Fruit fly (Drosophila melanogaster) whole organism, pupa: ENCODE results near the gene CG15169.

Experiments used
- CG10348 ChIP-seq: fragments of 200-800 bp; sonication (Bioruptor generic); IDR thresholded peaks from 2 replicates; pipeline ENCODE4 v1.3.6; 2022; ENCODE audit warnings: missing biosample characterization, missing genetic modification characterization
- CG12605 ChIP-seq: fragments of 200-800 bp; sonication (Bioruptor generic); IDR thresholded peaks from 2 replicates; pipeline ENCODE4 v1.3.6; 2022; ENCODE audit warnings: missing biosample characterization, missing genetic modification characterization
- CG13204 ChIP-seq: fragments of 200-800 bp; sonication (Bioruptor generic); optimal IDR thresholded peaks from 2 replicates; lab custom pipeline; 2018; ENCODE audit warnings: missing biosample characterization, mild to moderate bottlenecking, missing genetic modification characterization, moderate library complexity
- CG14655 ChIP-seq: fragments of 200-800 bp; sonication (Bioruptor generic); optimal IDR thresholded peaks from 3 replicates; lab custom pipeline; 2017; ENCODE audit warnings: mild to moderate bottlenecking, missing biosample characterization, missing genetic modification reagents, missing genetic modification characterization
- CG15710 ChIP-seq: fragments of 200-800 bp; sonication (Bioruptor generic); optimal IDR thresholded peaks from 2 replicates; lab custom pipeline; 2018; ENCODE audit warnings: missing biosample characterization, mild to moderate bottlenecking, missing genetic modification characterization, moderate library complexity
- CG17806 ChIP-seq: fragments of 200-800 bp; sonication (Bioruptor generic); optimal IDR thresholded peaks from 2 replicates; lab custom pipeline; 2018; ENCODE audit warnings: missing biosample characterization, mild to moderate bottlenecking, missing genetic modification characterization, moderate library complexity
- CG32121 ChIP-seq: fragments of 200-800 bp; sonication (Bioruptor generic); IDR thresholded peaks from 2 replicates; pipeline ENCODE4 v1.3.6; 2022; ENCODE audit warnings: missing biosample characterization, missing genetic modification characterization
- CG34367 ChIP-seq: fragments of 200-800 bp; sonication (Bioruptor generic); optimal IDR thresholded peaks from 2 replicates; lab custom pipeline; 2018; ENCODE audit warnings: missing biosample characterization, mild to moderate bottlenecking, missing genetic modification characterization
- CG4496 ChIP-seq: fragments of 200-800 bp; sonication (Bioruptor generic); IDR thresholded peaks from 3 replicates; pipeline ENCODE4 v1.3.6; 2022; ENCODE audit warnings: missing biosample characterization, missing genetic modification characterization
- CG8159 ChIP-seq: fragments of 200-800 bp; sonication (Bioruptor generic); optimal IDR thresholded peaks from 3 replicates; lab custom pipeline; 2018; ENCODE audit warnings: missing biosample characterization, mild to moderate bottlenecking, missing genetic modification characterization, moderate library complexity
- CG8301 ChIP-seq: fragments of 200-800 bp; sonication (Bioruptor generic); optimal IDR thresholded peaks from 2 replicates; lab custom pipeline; 2018; ENCODE audit warnings: missing biosample characterization, mild to moderate bottlenecking, missing genetic modification characterization
- CG9948 ChIP-seq: fragments of 200-800 bp; sonication (Bioruptor generic); optimal IDR thresholded peaks from 2 replicates; lab custom pipeline; 2018; ENCODE audit warnings: missing biosample characterization, mild to moderate bottlenecking, missing genetic modification characterization, moderate library complexity
- D1 ChIP-seq: fragments of 200-800 bp; sonication (Bioruptor generic); optimal IDR thresholded peaks from 2 replicates; lab custom pipeline; 2018; ENCODE audit warnings: missing biosample characterization, mild to moderate bottlenecking, missing genetic modification characterization, moderate library complexity
- EcR ChIP-seq: fragments of 200-800 bp; sonication (Bioruptor generic); optimal IDR thresholded peaks from 3 replicates; lab custom pipeline; 2019; ENCODE audit warnings: missing biosample characterization, missing genetic modification characterization, mild to moderate bottlenecking, moderate library complexity, missing genetic modification reagents
- Ets98B ChIP-seq: fragments of 200-800 bp; sonication (Bioruptor generic); IDR thresholded peaks from 2 replicates; pipeline ENCODE4 v1.3.6; 2022; ENCODE audit warnings: missing biosample characterization, missing genetic modification characterization
- Pif1A ChIP-seq: fragments of 200-800 bp; sonication (Bioruptor generic); optimal IDR thresholded peaks from 3 replicates; lab custom pipeline; 2016; ENCODE audit warnings: missing biosample characterization, missing genetic modification characterization
- Pif1B ChIP-seq: fragments of 200-800 bp; sonication (Bioruptor generic); optimal IDR thresholded peaks from 3 replicates; lab custom pipeline; 2016; ENCODE audit warnings: missing biosample characterization, missing genetic modification characterization
- Snoo ChIP-seq: fragments of 200-800 bp; sonication (Bioruptor generic); optimal IDR thresholded peaks from 3 replicates; lab custom pipeline; 2017; ENCODE audit warnings: missing biosample characterization, mild to moderate bottlenecking, missing genetic modification characterization, inconsistent platforms
- fd96Ca ChIP-seq: fragments of 200-800 bp; sonication (Bioruptor generic); IDR thresholded peaks from 3 replicates; pipeline ENCODE4 v1.3.6; 2022; ENCODE audit warnings: missing biosample characterization, missing genetic modification characterization
- gl ChIP-seq: fragments of 200-800 bp; sonication (Bioruptor generic); optimal IDR thresholded peaks from 2 replicates; lab custom pipeline; 2018; ENCODE audit warnings: missing biosample characterization, mild to moderate bottlenecking, missing genetic modification characterization
- rn ChIP-seq: fragments of 200-800 bp; sonication (Bioruptor generic); IDR thresholded peaks from 2 replicates; pipeline ENCODE4 v1.3.6; 2022; ENCODE audit warnings: missing biosample characterization, missing genetic modification characterization

The CG15169 gene

DNA sequence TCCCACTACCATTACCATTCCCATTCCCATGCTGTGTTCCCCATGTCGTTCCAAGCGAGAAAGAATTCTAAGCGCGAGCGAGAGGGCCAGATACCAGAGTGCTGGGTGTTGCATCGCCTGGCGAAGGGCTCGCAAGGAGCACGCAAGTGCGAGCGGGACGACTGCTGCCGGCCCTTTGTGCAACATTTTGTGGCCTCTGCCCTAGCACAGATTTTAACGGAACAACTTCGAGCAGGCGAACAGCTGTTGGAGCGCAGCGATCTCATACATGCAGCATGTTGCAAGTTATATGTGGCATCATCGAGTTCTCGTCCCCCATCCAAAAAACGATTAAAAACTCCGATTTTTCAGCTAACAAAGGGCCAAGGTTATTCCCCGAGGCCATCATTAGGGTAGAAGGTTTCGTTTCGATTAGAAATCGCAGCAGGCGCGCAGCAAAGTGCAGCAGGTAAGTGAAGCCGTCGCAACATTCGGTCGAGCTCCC lies 43.3 kb upstream of the CG15169 start:
- TF ChIP-seq EcR (peak; percentile 86), Ets98B (GFP tag; lab: Robert Waterston, UW) (no peak), CG12605 (GFP tag; lab: Robert Waterston, UW) (no peak), Pif1A (GFP tag; lab: Kevin White, UChicago) (no peak), CG32121 (GFP tag; lab: Robert Waterston, UW) (peak; percentile 15; the same call in 1 of the 2 replicates)

DNA sequence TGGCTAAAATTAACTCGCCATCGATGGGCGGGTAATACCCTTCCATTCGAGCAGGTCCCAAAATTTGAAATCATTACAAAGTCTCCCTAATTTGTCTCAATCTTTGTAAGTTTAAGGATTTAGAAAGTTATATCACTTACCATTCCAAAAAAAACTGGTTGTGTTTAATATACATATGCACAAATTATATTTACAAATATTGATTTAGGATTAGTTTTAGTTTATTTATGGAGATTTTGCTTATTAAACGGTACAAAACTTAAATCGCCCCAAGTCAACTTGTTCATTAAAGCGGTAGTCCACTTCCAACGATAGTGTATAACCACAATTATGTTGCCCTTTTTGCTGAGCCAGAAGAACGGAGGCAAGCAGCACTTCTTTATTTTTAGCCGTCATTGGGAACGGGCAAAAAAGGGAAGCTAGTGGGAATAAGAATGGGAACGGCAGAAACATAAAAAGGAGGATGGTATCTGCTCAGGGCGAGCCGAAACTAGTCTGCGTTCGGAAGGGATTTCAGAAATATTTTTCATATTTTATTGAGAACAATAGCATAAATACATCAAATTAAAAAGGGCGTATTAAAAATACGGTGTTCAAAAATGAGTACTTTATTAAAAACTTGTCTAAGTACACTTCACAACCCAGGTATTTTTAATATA lies 42.6 kb upstream of the CG15169 start:
- TF ChIP-seq CG32121 (GFP tag; lab: Robert Waterston, UW) (0 out of 2 replicates have a peak, but pooled peaks have one; percentile 37), CG9948 (peak; percentile 90), CG4496 (GFP tag; lab: Robert Waterston, UW) (peak; percentile 80), Pif1A (GFP tag; lab: Kevin White, UChicago) (peak; percentile 82), CG8301 (tag; lab: Kevin White, UChicago) (peak; percentile 81), CG12605 (GFP tag; lab: Robert Waterston, UW) (peak; percentile 42; the same call in 1 of the 2 replicates), CG34367 (tag; lab: Kevin White, UChicago) (peak; percentile 86), EcR (no peak), fd96Ca (peak; percentile 15; the same call in 1 of the 3 replicates), gl (tag; lab: Kevin White, UChicago) (peak; percentile 54), rn (GFP tag; lab: Robert Waterston, UW) (peak; percentile 50; the same call in 1 of the 2 replicates), CG17806 (peak; percentile 82), Pif1B (GFP tag; lab: Kevin White, UChicago) (peak; percentile 83), Snoo (peak; percentile 75), CG13204 (GFP tag; lab: Kevin White, UChicago) (peak; percentile 80), CG8159 (tag; lab: Kevin White, UChicago) (peak; percentile 90), Ets98B (GFP tag; lab: Robert Waterston, UW) (peak; percentile 30; the same call in 1 of the 2 replicates), CG14655 (GFP tag; lab: Kevin White, UChicago) (peak; percentile 91), CG15710 (tag; lab: Kevin White, UChicago) (peak; percentile 94), D1 (tag; lab: Kevin White, UChicago) (peak; percentile 69), CG10348 (GFP tag; lab: Robert Waterston, UW) (no peak)

DNA sequence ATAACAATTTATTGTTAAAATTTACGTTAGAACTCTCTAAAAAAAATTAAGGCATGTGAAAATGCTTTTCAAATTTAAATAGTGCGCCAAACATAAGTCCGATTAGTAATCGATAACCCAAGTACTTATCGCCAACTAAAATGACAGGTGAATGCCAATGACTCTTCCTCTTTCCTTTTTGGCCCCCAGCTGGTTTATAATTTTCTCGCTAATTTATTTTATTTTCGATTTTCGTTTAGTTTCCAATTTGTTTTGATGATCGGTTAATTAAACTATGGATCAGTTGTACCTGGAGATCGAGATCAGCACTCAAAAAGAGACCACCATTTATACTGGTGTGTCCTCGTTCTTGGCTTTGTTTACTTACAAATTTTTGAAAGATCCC lies 42.1 kb upstream of the CG15169 start, which contains the start of gene CG10428:
CG10428 (plus strand) TSS at position 161 of the 385 bp plus-strand sequence.
- TF ChIP-seq gl (tag; lab: Kevin White, UChicago): no peak
- no peak for TF ChIP-seq Pif1B (GFP tag; lab: Kevin White, UChicago)
- no peak for TF ChIP-seq CG34367 (tag; lab: Kevin White, UChicago)
- no peak for TF ChIP-seq CG8301 (tag; lab: Kevin White, UChicago)

DNA sequence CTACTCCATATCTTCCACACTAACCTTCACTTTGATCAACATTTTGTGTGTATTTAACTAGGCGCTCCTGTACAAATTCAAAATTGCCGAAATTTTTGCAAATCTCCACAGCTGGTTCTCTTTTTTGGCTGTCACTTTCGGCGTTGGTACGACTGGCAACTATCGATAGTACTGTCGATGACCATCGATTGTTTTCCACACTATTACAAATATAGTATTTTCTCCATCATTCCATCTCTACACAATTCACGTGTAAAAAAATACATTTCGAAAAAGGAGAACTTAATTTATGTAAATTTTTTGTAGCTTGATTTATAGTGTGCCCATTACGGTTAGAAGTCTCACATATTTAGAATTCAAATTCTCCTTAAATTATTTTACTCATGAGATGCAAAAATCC lies 39.1 kb upstream of the CG15169 start, which contains the start of gene Nedd8:
Nedd8 (minus strand) TSS at position 164 of the 400 bp plus-strand sequence.
- TF ChIP-seq CG32121 (GFP tag; lab: Robert Waterston, UW) (no peak), Snoo (no peak), EcR (no peak), CG14655 (GFP tag; lab: Kevin White, UChicago) (no peak), Pif1A (GFP tag; lab: Kevin White, UChicago) (no peak), gl (tag; lab: Kevin White, UChicago) (no peak), Ets98B (GFP tag; lab: Robert Waterston, UW) (no peak), CG17806 (no peak), CG13204 (GFP tag; lab: Kevin White, UChicago) (no peak), fd96Ca (no peak)

DNA sequence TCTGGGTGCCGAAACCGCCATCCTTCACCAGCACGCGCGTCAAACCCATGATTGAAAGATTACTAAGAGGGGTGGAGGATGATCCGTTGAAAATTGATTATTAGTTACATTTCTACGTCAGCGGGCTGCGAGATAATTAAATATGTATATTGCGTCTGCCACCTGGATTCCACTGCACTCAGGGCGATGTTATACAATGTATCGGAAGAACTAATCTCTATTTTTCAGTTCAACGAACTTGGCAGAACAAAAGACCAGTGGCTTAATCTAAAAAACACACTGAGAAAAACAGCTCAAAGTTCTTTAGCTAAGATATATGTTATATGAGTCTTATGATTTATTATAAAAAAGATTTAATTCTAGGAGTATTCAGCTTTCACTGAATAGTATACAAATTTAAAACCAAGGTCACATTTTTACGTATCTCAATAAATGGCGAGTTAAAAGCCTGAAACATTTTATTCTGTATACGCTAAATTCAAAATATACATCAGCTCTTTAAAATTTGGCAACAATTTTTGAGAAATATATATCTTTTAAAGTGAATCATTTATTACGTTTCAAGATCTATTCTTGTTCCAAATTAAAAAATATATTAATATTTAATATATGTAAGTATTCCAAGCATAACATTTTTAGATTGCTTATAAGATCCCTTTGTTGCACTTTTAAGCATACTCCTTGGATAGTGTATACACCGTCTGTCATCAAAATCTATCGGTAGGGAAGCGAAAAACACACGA lies 37.1 kb upstream of the CG15169 start:
- TF ChIP-seq CG14655 (GFP tag; lab: Kevin White, UChicago) (peak; percentile 2), CG15710 (tag; lab: Kevin White, UChicago) (no peak), Ets98B (GFP tag; lab: Robert Waterston, UW) (no peak), CG9948 (no peak), EcR (peak; percentile 67)
- TF ChIP-seq, all 21 proteins: peak for 2

DNA sequence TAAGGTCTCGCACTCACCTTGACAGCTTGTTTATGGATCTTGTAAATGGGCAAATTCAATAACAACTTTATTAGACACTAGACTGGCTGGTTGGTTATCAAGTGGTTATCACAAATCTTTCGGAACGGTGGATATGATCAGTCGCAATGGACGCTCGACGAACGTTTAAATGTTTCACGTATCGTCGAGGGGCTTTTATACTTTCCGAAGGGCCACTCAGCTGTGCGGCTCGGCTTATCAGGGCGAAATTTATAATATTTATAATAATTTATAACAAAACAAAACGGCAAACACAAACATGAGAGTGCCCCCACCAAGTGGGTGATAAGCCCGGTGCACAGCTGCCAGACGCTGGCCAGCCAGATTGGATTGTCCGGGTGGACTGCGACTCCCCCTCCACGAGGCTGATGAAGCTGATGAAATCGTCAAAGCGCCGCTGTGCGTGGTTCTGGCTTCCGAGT lies 36.5 kb upstream of the CG15169 start, which contains the start of gene CG10621:
CG10621 (minus strand) TSS at position 177 of the 461 bp plus-strand sequence.
- TF ChIP-seq CG14655 (GFP tag; lab: Kevin White, UChicago) (no peak), Ets98B (GFP tag; lab: Robert Waterston, UW) (peak; percentile 21; the same call in 1 of the 2 replicates), D1 (tag; lab: Kevin White, UChicago) (no peak), gl (tag; lab: Kevin White, UChicago) (peak; percentile 32), CG8159 (tag; lab: Kevin White, UChicago) (no peak), rn (GFP tag; lab: Robert Waterston, UW) (no peak), Pif1B (GFP tag; lab: Kevin White, UChicago) (peak; percentile 12), Snoo (no peak), fd96Ca (no peak; the same call in 2 of the 3 replicates), CG34367 (tag; lab: Kevin White, UChicago) (no peak), CG13204 (GFP tag; lab: Kevin White, UChicago) (no peak), CG12605 (GFP tag; lab: Robert Waterston, UW) (0 out of 2 replicates have a peak, but pooled peaks have one; percentile 26), CG15710 (tag; lab: Kevin White, UChicago) (no peak), CG17806 (no peak), EcR (peak; percentile 57), CG9948 (no peak)
- TF ChIP-seq, all 21 proteins: peak for 5
